Fruit fly (Drosophila melanogaster): ENCODE results near the gene Indy-2.

Gene Indy-2

dm6 chr3R:20012688-20013087 is 29.9 kb upstream of the Indy-2 start:
- TF ChIP-seq psq (optimal IDR thresholded peaks at IDR 0.05) (no peak), ttk (optimal IDR thresholded peaks at IDR 0.05) (no peak), Myc (optimal IDR thresholded peaks at IDR 0.05) (no peak), Sin3A (optimal IDR thresholded peaks at IDR 0.05) (no peak)

dm6 chr3R:20013404-20013922 is 29.1 kb upstream of the Indy-2 start, which contains the start of the genes CG17190 and CG4836:
Gene CG17190 (minus strand): TSS chr3R:20013504.
Gene CG4836 (plus strand): TSS chr3R:20013872.
- no peak for TF ChIP-seq insv (optimal IDR thresholded peaks at IDR 0.05)
- no peak for TF ChIP-seq Myc (optimal IDR thresholded peaks at IDR 0.05)
- no peak for TF ChIP-seq psq (optimal IDR thresholded peaks at IDR 0.05)
- no peak for TF ChIP-seq h (optimal IDR thresholded peaks at IDR 0.05)
- TF ChIP-seq ttk (optimal IDR thresholded peaks at IDR 0.05), result no peak
- no peak for TF ChIP-seq Sin3A (optimal IDR thresholded peaks at IDR 0.05)

dm6 chr3R:20021152-20021769 is 21.3 kb upstream of the Indy-2 start, which contains the start of the genes PIG-L and psidin:
Gene PIG-L (minus strand): TSS chr3R:20021338.
Gene psidin (plus strand): TSS chr3R:20021704.
- no peak for TF ChIP-seq ttk (optimal IDR thresholded peaks at IDR 0.05)
- no peak for TF ChIP-seq Myc (optimal IDR thresholded peaks at IDR 0.05)
- TF ChIP-seq psq (optimal IDR thresholded peaks at IDR 0.05), result no peak
- TF ChIP-seq Sin3A (optimal IDR thresholded peaks at IDR 0.05), result no peak
- TF ChIP-seq h (optimal IDR thresholded peaks at IDR 0.05), result no peak
- no peak for TF ChIP-seq insv (optimal IDR thresholded peaks at IDR 0.05)

DNA sequence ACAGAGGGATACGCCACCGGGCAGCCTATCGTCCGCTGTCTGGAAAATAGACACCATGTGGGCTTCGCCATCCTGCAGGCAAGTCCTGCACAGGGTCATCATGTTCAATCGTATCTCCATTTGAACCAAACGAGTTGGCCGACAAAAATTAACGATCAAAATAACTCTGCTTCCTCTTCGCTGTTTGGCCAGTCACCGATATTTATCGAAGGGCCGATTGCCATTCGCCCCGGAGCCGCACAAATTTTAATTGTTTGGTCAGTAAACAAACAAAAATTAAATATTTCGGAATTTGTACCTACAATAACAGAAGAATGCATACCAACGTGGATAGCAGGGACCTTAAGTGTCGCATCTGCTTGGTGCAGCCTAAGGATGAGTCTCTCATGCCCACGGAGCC is 14.7 kb upstream of the Indy-2 start, which contains the start of the genes CG4424 and CG4854:
Gene CG4424, minus strand, starts transcription at position 200 of the 400 bp plus-strand sequence.
Gene CG4854, plus strand, starts transcription at position 218 of the 400 bp plus-strand sequence.
- TF ChIP-seq ttk (optimal IDR thresholded peaks at IDR 0.05) (no peak), insv (optimal IDR thresholded peaks at IDR 0.05) (no peak), Sin3A (optimal IDR thresholded peaks at IDR 0.05) (no peak), psq (optimal IDR thresholded peaks at IDR 0.05) (no peak), h (optimal IDR thresholded peaks at IDR 0.05) (no peak), Myc (optimal IDR thresholded peaks at IDR 0.05) (no peak)

- TF ChIP-seq ttk (optimal IDR thresholded peaks at IDR 0.05) (no peak), psq (optimal IDR thresholded peaks at IDR 0.05) (no peak), insv (optimal IDR thresholded peaks at IDR 0.05) (no peak), Sin3A (optimal IDR thresholded peaks at IDR 0.05) (no peak), Myc (optimal IDR thresholded peaks at IDR 0.05) (no peak), h (optimal IDR thresholded peaks at IDR 0.05) (no peak)
Observed at dm6 chr3R:20031043-20031763, 11.4 kb upstream of the Indy-2 start, which contains the start of gene trem. Gene trem (minus strand): TSS chr3R:20031309.

dm6 chr3R:20031764-20032079 is 10.8 kb upstream of the Indy-2 start, which contains the start of gene idc:
Gene idc (plus strand): TSS chr3R:20031823.
- no peak for TF ChIP-seq h (optimal IDR thresholded peaks at IDR 0.05)
- TF ChIP-seq ttk (optimal IDR thresholded peaks at IDR 0.05), result no peak
- TF ChIP-seq Myc (optimal IDR thresholded peaks at IDR 0.05), result no peak
- TF ChIP-seq psq (optimal IDR thresholded peaks at IDR 0.05), result no peak
- no peak for TF ChIP-seq Sin3A (optimal IDR thresholded peaks at IDR 0.05)

- TF ChIP-seq h (optimal IDR thresholded peaks at IDR 0.05) (no peak), insv (optimal IDR thresholded peaks at IDR 0.05) (no peak), ttk (optimal IDR thresholded peaks at IDR 0.05) (no peak), psq (optimal IDR thresholded peaks at IDR 0.05) (no peak), Sin3A (optimal IDR thresholded peaks at IDR 0.05) (no peak)
Observed at dm6 chr3R:20035887-20036286, 6.7 kb upstream of the Indy-2 start, which contains the start of gene Regnase-1. Gene Regnase-1 (minus strand): TSS chr3R:20036056.

dm6 chr3R:20055809-20056208 is 13.3 kb downstream of the Indy-2 start, which contains the start of gene CG17193:
Gene CG17193 (minus strand): TSS chr3R:20056097.
- no peak for TF ChIP-seq insv (optimal IDR thresholded peaks at IDR 0.05)
- TF ChIP-seq h (optimal IDR thresholded peaks at IDR 0.05), result no peak
- no peak for TF ChIP-seq ttk (optimal IDR thresholded peaks at IDR 0.05)
- no peak for TF ChIP-seq psq (optimal IDR thresholded peaks at IDR 0.05)
- TF ChIP-seq Sin3A (optimal IDR thresholded peaks at IDR 0.05), result no peak
- no peak for TF ChIP-seq Myc (optimal IDR thresholded peaks at IDR 0.05)

dm6 chr3R:20057501-20057900 is 14.9 kb downstream of the Indy-2 start, which contains the start of gene mdlc:
Gene mdlc (plus strand): TSS chr3R:20057748.
- no peak for TF ChIP-seq h (optimal IDR thresholded peaks at IDR 0.05)
- TF ChIP-seq Myc (optimal IDR thresholded peaks at IDR 0.05), result no peak
- TF ChIP-seq ttk (optimal IDR thresholded peaks at IDR 0.05), result no peak
- TF ChIP-seq psq (optimal IDR thresholded peaks at IDR 0.05), result no peak
- TF ChIP-seq insv (optimal IDR thresholded peaks at IDR 0.05), result no peak
- no peak for TF ChIP-seq Sin3A (optimal IDR thresholded peaks at IDR 0.05)

dm6 chr3R:20058960-20059359 is 16.4 kb downstream of the Indy-2 start:
- TF ChIP-seq insv (optimal IDR thresholded peaks at IDR 0.05) (no peak), Sin3A (optimal IDR thresholded peaks at IDR 0.05) (no peak), ttk (optimal IDR thresholded peaks at IDR 0.05) (no peak), h (optimal IDR thresholded peaks at IDR 0.05) (no peak), Myc (optimal IDR thresholded peaks at IDR 0.05) (no peak), psq (optimal IDR thresholded peaks at IDR 0.05) (no peak)

DNA sequence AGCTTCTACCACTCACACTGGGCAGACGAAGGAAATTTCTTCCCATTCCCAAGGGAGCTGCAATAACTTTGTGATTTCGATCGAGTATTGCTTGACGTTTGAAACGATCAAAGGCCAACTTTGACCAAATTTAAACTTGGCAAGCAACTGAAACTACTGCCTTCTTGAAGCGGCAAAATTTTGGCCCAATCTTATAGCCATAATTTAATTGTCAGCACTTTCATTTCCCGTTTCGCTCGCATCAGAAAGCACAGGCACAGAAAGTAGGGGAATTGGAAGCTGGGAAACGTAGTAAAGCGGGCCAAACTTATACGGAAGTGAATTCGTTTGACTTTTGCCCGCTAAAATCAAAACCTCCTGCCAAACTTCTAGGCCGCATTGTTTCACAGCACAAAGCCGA is 17.1 kb downstream of the Indy-2 start, which contains the start of gene CG4390:
Gene CG4390, minus strand, starts transcription at position 101 of the 400 bp plus-strand sequence.
- TF ChIP-seq ttk (optimal IDR thresholded peaks at IDR 0.05) (no peak), psq (optimal IDR thresholded peaks at IDR 0.05) (no peak), h (optimal IDR thresholded peaks at IDR 0.05) (no peak), insv (optimal IDR thresholded peaks at IDR 0.05) (no peak), Sin3A (optimal IDR thresholded peaks at IDR 0.05) (no peak), Myc (optimal IDR thresholded peaks at IDR 0.05) (no peak)

- TF ChIP-seq Myc (optimal IDR thresholded peaks at IDR 0.05) (no peak), psq (optimal IDR thresholded peaks at IDR 0.05) (no peak), Sin3A (optimal IDR thresholded peaks at IDR 0.05) (no peak), ttk (optimal IDR thresholded peaks at IDR 0.05) (no peak), insv (optimal IDR thresholded peaks at IDR 0.05) (no peak), h (optimal IDR thresholded peaks at IDR 0.05) (no peak)
Observed at dm6 chr3R:20066435-20066834, 23.9 kb downstream of the Indy-2 start.

All from Kc167 (cell line).